Worm (Caenorhabditis elegans) whole organism, late embryonic: ENCODE results near the gene Y43F8C.5.

Experiments
- F13H6.1 ChIP-seq: sonication (generic microtip); optimal IDR thresholded peaks from 2 replicates; lab custom pipeline; 2016; ENCODE audit warnings: missing genetic modification characterization, missing compliant biosample characterization
- nhr-232 ChIP-seq: sonication (generic microtip); optimal IDR thresholded peaks from 2 replicates; lab custom pipeline; 2016; ENCODE audit warnings: missing genetic modification characterization, missing compliant biosample characterization
- pha-4 ChIP-seq: fragments of 150-350 bp; optimal IDR thresholded peaks from 2 replicates; lab custom pipeline; 2018; ENCODE audit warnings: missing biosample characterization, missing genetic modification reagents, missing genetic modification characterization
- tbx-2 ChIP-seq: sonication (generic microtip); optimal IDR thresholded peaks from 2 replicates; lab custom pipeline; 2016; ENCODE audit warnings: missing genetic modification characterization, missing compliant biosample characterization

- TF ChIP-seq tbx-2 (tag; lab: Kevin White, UChicago) (no peak), pha-4 (tag; lab: Kevin White, UChicago) (no peak), nhr-232 (tag; lab: Kevin White, UChicago) (no peak), F13H6.1 (tag; lab: Kevin White, UChicago) (no peak)
These were observed 42.1 kb upstream of the Y43F8C.5 start, which contains the start of gene mrp-7 for ce11 chrV:19674543-19674942.
